Worm (Caenorhabditis elegans) whole organism, L1 larva: Measurements from ENCODE around the gene egl-13.

Experiments used
- lin-35 ChIP-seq, 2 experiments: fragments of 150-350 bp; optimal IDR thresholded peaks; 2 replicates each; lab custom pipeline; 2014; ENCODE audit warnings: missing biosample characterization in 2 of 2, missing genetic modification characterization in 2 of 2, missing genetic modification reagents in 2 of 2
- tbx-2 ChIP-seq: sonication (generic microtip); optimal IDR thresholded peaks from 2 replicates; lab custom pipeline; 2016; ENCODE audit warnings: missing genetic modification characterization, missing compliant biosample characterization
- zag-1 ChIP-seq: fragments of 150-350 bp; optimal IDR thresholded peaks from 2 replicates; lab custom pipeline; 2014; ENCODE audit warnings: missing biosample characterization, missing genetic modification characterization

DNA sequence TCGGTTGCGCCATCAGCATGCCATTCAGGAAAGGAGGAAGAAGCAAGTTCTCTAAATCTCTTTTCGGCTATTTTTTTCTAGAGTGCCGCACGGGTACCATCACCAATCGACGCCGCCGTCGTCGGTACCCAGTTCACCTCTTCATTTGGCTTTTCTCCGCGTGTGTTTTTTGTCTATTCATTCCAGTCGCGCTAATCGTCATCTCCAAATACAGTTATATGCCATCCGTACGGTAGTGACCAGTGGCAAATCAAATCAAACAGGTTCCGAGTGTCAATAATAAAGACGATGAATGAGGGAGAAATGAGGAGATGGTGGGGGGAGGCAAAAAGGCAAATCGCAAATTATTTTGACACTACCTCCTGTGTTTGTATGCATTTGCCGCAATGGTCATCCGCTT lies 2.5 kb upstream of the egl-13 start:
- TF ChIP-seq zag-1 (tag; lab: Kevin White, UChicago), result no peak
- TF ChIP-seq tbx-2 (tag; lab: Kevin White, UChicago), result no peak
- TF ChIP-seq lin-35 (GFP tag; optimal IDR thresholded peaks at IDR 0.05; lab: Kevin White, UChicago), result no peak
